Worm (Caenorhabditis elegans) whole organism, L4 larva: Measurements from ENCODE around the gene F38A5.6.

Experiments used
- D1046.2 ChIP-seq: fragments of 200-800 bp; sonication (Bioruptor generic); IDR thresholded peaks from 2 replicates; pipeline ENCODE4 v1.3.6; 2022; ENCODE audit warnings: missing genetic modification characterization, missing compliant biosample characterization
- R02D3.7 ChIP-seq: fragments of 150-350 bp; sonication (generic microtip); optimal IDR thresholded peaks from 3 replicates; lab custom pipeline; 2014; ENCODE audit warnings: missing biosample characterization, missing genetic modification characterization
- T26A8.4 ChIP-seq: fragments of 200-800 bp; sonication (Bioruptor generic); IDR thresholded peaks from 2 replicates; pipeline ENCODE4 v1.3.6; 2022; ENCODE audit warnings: missing genetic modification characterization, missing compliant biosample characterization
- Y105C5A.15 ChIP-seq: fragments of 200-800 bp; sonication (Bioruptor generic); IDR thresholded peaks from 2 replicates; pipeline ENCODE4 v1.3.6; 2022; ENCODE audit warnings: missing genetic modification characterization, missing compliant biosample characterization
- Y48G9A.11 ChIP-seq: fragments of 200-800 bp; sonication (Bioruptor generic); IDR thresholded peaks from 2 replicates; pipeline ENCODE4 v1.3.6; 2022; ENCODE audit warnings: missing genetic modification reagents, missing genetic modification characterization, missing compliant biosample characterization
- ZK546.5 ChIP-seq, 2 experiments: sonication (generic microtip); optimal IDR thresholded peaks; 2 replicates each; lab custom pipeline; 2017; ENCODE audit warnings: missing biosample characterization in 2 of 2, missing genetic modification characterization in 2 of 2
- aha-1 ChIP-seq: fragments of 150-350 bp; peaks from one replicate; lab custom pipeline; 2014; ENCODE audit warnings: missing biosample characterization, missing genetic modification characterization
- aly-2 ChIP-seq: sonication (generic microtip); optimal IDR thresholded peaks from 2 replicates; lab custom pipeline; 2018; ENCODE audit warnings: missing biosample characterization, missing genetic modification characterization
- attf-4 ChIP-seq: sonication (generic microtip); optimal IDR thresholded peaks from 3 replicates; lab custom pipeline; 2017; ENCODE audit warnings: missing biosample characterization, missing genetic modification characterization
- ceh-62 ChIP-seq: sonication (generic microtip); optimal IDR thresholded peaks from 2 replicates; lab custom pipeline; 2017; ENCODE audit warnings: missing biosample characterization, missing genetic modification characterization
- ceh-82 ChIP-seq: sonication (generic microtip); optimal IDR thresholded peaks from 2 replicates; lab custom pipeline; 2017; ENCODE audit warnings: missing biosample characterization, missing genetic modification characterization
- ces-1 ChIP-seq: fragments of 150-350 bp; sonication (generic microtip); optimal IDR thresholded peaks from 4 replicates; lab custom pipeline; 2014; ENCODE audit warnings: missing biosample characterization, missing genetic modification reagents, missing genetic modification characterization
- cey-2 ChIP-seq: sonication (generic microtip); optimal IDR thresholded peaks from 3 replicates; lab custom pipeline; 2017; ENCODE audit warnings: missing genetic modification characterization, mild to moderate bottlenecking, missing compliant biosample characterization, antibody characterized with exemption, borderline replicate concordance; ENCODE audit not compliant: insufficient read depth
- dmd-9 ChIP-seq: fragments of 200-800 bp; sonication (Bioruptor generic); IDR thresholded peaks from 2 replicates; pipeline ENCODE4 v1.3.6; 2022; ENCODE audit warnings: missing genetic modification reagents, missing genetic modification characterization, missing compliant biosample characterization
- dpl-1 ChIP-seq: fragments of 150-350 bp; optimal IDR thresholded peaks from 2 replicates; lab custom pipeline; 2014; ENCODE audit warnings: missing biosample characterization, missing genetic modification reagents, missing genetic modification characterization
- duxl-1 ChIP-seq: sonication (generic microtip); optimal IDR thresholded peaks from 2 replicates; lab custom pipeline; 2016; ENCODE audit warnings: mild to moderate bottlenecking, missing genetic modification characterization, moderate library complexity, missing compliant biosample characterization; ENCODE audit not compliant: poor library complexity
- dve-1 ChIP-seq: sonication (generic microtip); optimal IDR thresholded peaks from 2 replicates; lab custom pipeline; 2017; ENCODE audit warnings: antibody characterized with exemption, mild to moderate bottlenecking, missing genetic modification characterization, missing compliant biosample characterization; ENCODE audit not compliant: insufficient read depth
- egl-27 ChIP-seq: sonication (generic microtip); optimal IDR thresholded peaks from 3 replicates; lab custom pipeline; 2017; ENCODE audit warnings: missing biosample characterization, missing genetic modification reagents, missing genetic modification characterization
- hlh-11 ChIP-seq: fragments of 200-800 bp; sonication (Bioruptor generic); optimal IDR thresholded peaks from 2 replicates; lab custom pipeline; 2018; ENCODE audit warnings: mild to moderate bottlenecking, missing genetic modification characterization, missing compliant biosample characterization
- hlh-30 ChIP-seq: sonication (generic microtip); optimal IDR thresholded peaks from 2 replicates; lab custom pipeline; 2017; ENCODE audit warnings: antibody characterized with exemption, mild to moderate bottlenecking, missing genetic modification characterization, missing compliant biosample characterization; ENCODE audit not compliant: insufficient read depth
- hmg-1.1 ChIP-seq: fragments of 200-800 bp; sonication (Bioruptor generic); IDR thresholded peaks from 2 replicates; pipeline ENCODE4 v1.3.6; 2022; ENCODE audit warnings: missing genetic modification reagents, missing genetic modification characterization, missing compliant biosample characterization
- lin-13 ChIP-seq: fragments of 150-350 bp; optimal IDR thresholded peaks from 2 replicates; lab custom pipeline; 2014; ENCODE audit warnings: missing biosample characterization, missing genetic modification reagents, missing genetic modification characterization
- lin-15B ChIP-seq: fragments of 150-350 bp; sonication (generic microtip); optimal IDR thresholded peaks from 3 replicates; lab custom pipeline; 2014; ENCODE audit warnings: missing biosample characterization, missing genetic modification characterization
- lin-39 ChIP-seq: fragments of 150-350 bp; optimal IDR thresholded peaks from 2 replicates; lab custom pipeline; 2014; ENCODE audit warnings: missing biosample characterization, missing genetic modification reagents, missing genetic modification characterization
- lsy-2 ChIP-seq, 2 experiments: fragments of 150-350 bp in 1 of 2; sonication (generic microtip) in 1 of 2; optimal IDR thresholded peaks; 2 replicates each; lab custom pipeline; 2014 to 2017; ENCODE audit warnings: missing biosample characterization in 2 of 2, missing genetic modification characterization in 2 of 2
- madf-9 ChIP-seq: fragments of 200-800 bp; sonication (Bioruptor generic); conservative IDR thresholded peaks from 2 replicates; pipeline ENCODE4 v1.3.6; 2022; ENCODE audit warnings: missing genetic modification reagents, missing genetic modification characterization, missing compliant biosample characterization
- mep-1 ChIP-seq: fragments of 150-350 bp; sonication (generic microtip); optimal IDR thresholded peaks from 3 replicates; lab custom pipeline; 2014; ENCODE audit warnings: missing biosample characterization, missing genetic modification characterization
- mes-2 ChIP-seq: sonication (generic microtip); optimal IDR thresholded peaks from 2 replicates; lab custom pipeline; 2016; ENCODE audit warnings: missing genotype, mild to moderate bottlenecking, missing genetic modification characterization, missing compliant biosample characterization; ENCODE audit not compliant: poor library complexity, severe bottlenecking
- mxl-2 ChIP-seq: fragments of 200-800 bp; sonication (Bioruptor generic); conservative IDR thresholded peaks from 2 replicates; pipeline ENCODE4 v1.3.6; 2022; ENCODE audit warnings: missing genetic modification reagents, missing genetic modification characterization, missing compliant biosample characterization
- nhr-11 ChIP-seq: fragments of 150-350 bp; optimal IDR thresholded peaks from 2 replicates; lab custom pipeline; 2014; ENCODE audit warnings: missing biosample characterization, missing genetic modification characterization
- nhr-28 ChIP-seq: fragments of 150-350 bp; optimal IDR thresholded peaks from 2 replicates; lab custom pipeline; 2014; ENCODE audit warnings: missing biosample characterization, missing genetic modification characterization
- nhr-76 ChIP-seq: fragments of 150-350 bp; optimal IDR thresholded peaks from 2 replicates; lab custom pipeline; 2014; ENCODE audit warnings: missing biosample characterization, missing genetic modification characterization
- pha-4 ChIP-seq, 2 experiments: fragments of 150-350 bp in 1 of 2; fragments of 200-800 bp in 1 of 2; sonication (Bioruptor generic) in 1 of 2; IDR thresholded peaks in 1 of 2; optimal IDR thresholded peaks in 1 of 2; 2 replicates each; pipeline versions ENCODE4 v1.3.6 to Lab custom; 2014 to 2022; ENCODE audit warnings: missing genetic modification characterization in 2 of 2, missing genetic modification reagents in 2 of 2, missing biosample characterization in 1 of 2, missing compliant biosample characterization in 1 of 2
- php-3 ChIP-seq: fragments of 200-800 bp; sonication (Bioruptor generic); IDR thresholded peaks from 2 replicates; pipeline ENCODE4 v1.3.6; 2022; ENCODE audit warnings: missing genetic modification reagents, missing genetic modification characterization, missing compliant biosample characterization
- saeg-2 ChIP-seq: fragments of 200-800 bp; sonication (Bioruptor generic); IDR thresholded peaks from 2 replicates; pipeline ENCODE4 v1.3.6; 2022; ENCODE audit warnings: missing genetic modification reagents, missing genetic modification characterization, missing compliant biosample characterization
- set-16 ChIP-seq: fragments of 200-800 bp; sonication (Bioruptor generic); IDR thresholded peaks from 2 replicates; pipeline ENCODE4 v1.3.6; 2022; ENCODE audit warnings: missing genetic modification reagents, missing genetic modification characterization, missing compliant biosample characterization
- spr-1 ChIP-seq: sonication (generic microtip); optimal IDR thresholded peaks from 2 replicates; lab custom pipeline; 2016; ENCODE audit warnings: mild to moderate bottlenecking, missing genetic modification characterization, missing compliant biosample characterization
- tag-97 ChIP-seq: fragments of 200-800 bp; sonication (Bioruptor generic); IDR thresholded peaks from 2 replicates; pipeline ENCODE4 v1.3.6; 2022; ENCODE audit warnings: missing genetic modification characterization, missing compliant biosample characterization
- unc-130 ChIP-seq: sonication (generic microtip); optimal IDR thresholded peaks from 2 replicates; lab custom pipeline; 2016; ENCODE audit warnings: missing genetic modification reagents, missing genetic modification characterization, missing compliant biosample characterization
- unc-39 ChIP-seq: sonication (generic microtip); optimal IDR thresholded peaks from 2 replicates; lab custom pipeline; 2017; ENCODE audit warnings: missing biosample characterization, missing genetic modification characterization
- unc-62 ChIP-seq, 3 experiments: fragments of 150-350 bp in 1 of 3; sonication (generic microtip); optimal IDR thresholded peaks in 2 of 3; peaks in 1 of 3; 1 replicate in 1 of 3; 2 replicates in 2 of 3; lab custom pipeline; 2014 to 2017; ENCODE audit warnings: missing biosample characterization in 3 of 3, missing genetic modification characterization in 3 of 3, missing genetic modification reagents in 3 of 3, missing genotype in 1 of 3
- vab-7 ChIP-seq: fragments of 200-800 bp; sonication (Bioruptor generic); IDR thresholded peaks from 2 replicates; pipeline ENCODE4 v1.3.6; 2022; ENCODE audit warnings: missing genetic modification reagents, missing genetic modification characterization, missing compliant biosample characterization
- ztf-11 ChIP-seq: fragments of 150-350 bp; optimal IDR thresholded peaks from 2 replicates; lab custom pipeline; 2014; ENCODE audit warnings: missing biosample characterization, missing genetic modification characterization

F38A5.6 gene

ce11 chrIV:6597298-6597697, at the start of gene F38A5.6:
TSS of gene F38A5.6 (minus strand) at chrIV:6597398.
- TF ChIP-seq aha-1 (tag; lab: Kevin White, UChicago), result peak; percentile 22
- TF ChIP-seq vab-7 (GFP tag; lab: Robert Waterston, UW), result no peak

ce11 chrIV:6646905-6647304, 49.7 kb upstream of the F38A5.6 start:
- TF ChIP-seq ceh-82 (tag; lab: Kevin White, UChicago) (no peak), ceh-62 (tag; lab: Kevin White, UChicago) (no peak), lin-15B (tag; lab: Kevin White, UChicago) (no peak)

ce11 chrIV:6645867-6646655, 48.9 kb upstream of the F38A5.6 start, which contains the start of gene hil-7:
TSS of gene hil-7 (plus strand) at chrIV:6646312.
- TF ChIP-seq mes-2 (tag; lab: Kevin White, UChicago), result no peak
- no peak for TF ChIP-seq T26A8.4 (GFP tag; lab: Robert Waterston, UW)
- TF ChIP-seq D1046.2 (GFP tag; lab: Robert Waterston, UW), result no peak
- TF ChIP-seq nhr-11 (tag; lab: Kevin White, UChicago), result no peak
- TF ChIP-seq madf-9 (GFP tag; lab: Robert Waterston, UW), result no peak
- no peak for TF ChIP-seq ZK546.5 (tag; optimal IDR thresholded peaks at IDR 0.05; lab: Kevin White, UChicago)
- no peak for TF ChIP-seq php-3 (GFP tag; lab: Robert Waterston, UW)
- no peak for TF ChIP-seq spr-1 (tag; lab: Kevin White, UChicago)
- no peak for TF ChIP-seq Y105C5A.15
- TF ChIP-seq attf-4 (tag; lab: Kevin White, UChicago), result no peak
- TF ChIP-seq egl-27, result no peak
- peak in 1 of 2 experiments; percentile 35 for TF ChIP-seq lsy-2 (tag; optimal IDR thresholded peaks at IDR 0.05; lab: Kevin White, UChicago)
- no peak for TF ChIP-seq ztf-11
- TF ChIP-seq duxl-1 (tag; lab: Kevin White, UChicago), result no peak
- no peak for TF ChIP-seq cey-2 (tag; lab: Kevin White, UChicago)
- TF ChIP-seq lin-13 (GFP tag; lab: Kevin White, UChicago), result no peak
- no peak for TF ChIP-seq ces-1 (GFP tag; lab: Kevin White, UChicago)
- TF ChIP-seq nhr-28 (tag; lab: Kevin White, UChicago), result peak; percentile 3
- no peak for TF ChIP-seq hmg-1.1 (GFP tag; lab: Robert Waterston, UW)
- no peak for TF ChIP-seq nhr-76 (tag; lab: Kevin White, UChicago)
- TF ChIP-seq unc-130 (GFP tag; lab: Kevin White, UChicago), result no peak
- no peak for TF ChIP-seq mxl-2 (GFP tag; lab: Robert Waterston, UW)
- TF ChIP-seq dve-1, result peak; percentile 35
- no peak for TF ChIP-seq aly-2 (tag; lab: Kevin White, UChicago)
- TF ChIP-seq tag-97 (GFP tag; lab: Robert Waterston, UW), result no peak
- no peak for TF ChIP-seq dpl-1 (GFP tag; lab: Kevin White, UChicago)
- peak in 1 of 2 experiments; percentile 70 for TF ChIP-seq unc-62 (GFP tag; optimal IDR thresholded peaks at IDR 0.05 in 1 of 2; lab: Kevin White, UChicago)
- no peak for TF ChIP-seq unc-62 (tag; optimal IDR thresholded peaks at IDR 0.05; lab: Kevin White, UChicago)
- no peak for TF ChIP-seq R02D3.7 (tag; lab: Kevin White, UChicago)
- TF ChIP-seq aha-1 (tag; lab: Kevin White, UChicago), result peak; percentile 19
- TF ChIP-seq ceh-82 (tag; lab: Kevin White, UChicago), result no peak
- TF ChIP-seq unc-39 (tag; lab: Kevin White, UChicago), result no peak
- TF ChIP-seq Y48G9A.11 (GFP tag; lab: Robert Waterston, UW), result no peak
- no peak for TF ChIP-seq pha-4 (GFP tag; IDR thresholded peaks at IDR 0.05; lab: Robert Waterston, UW)
- TF ChIP-seq pha-4 (tag; optimal IDR thresholded peaks at IDR 0.05; lab: Kevin White, UChicago), result no peak
- TF ChIP-seq saeg-2 (GFP tag; lab: Robert Waterston, UW), result no peak
- TF ChIP-seq hlh-11 (tag; lab: Kevin White, UChicago), result peak; percentile 47
- TF ChIP-seq set-16 (GFP tag; lab: Robert Waterston, UW), result no peak
- no peak for TF ChIP-seq lin-39
- TF ChIP-seq mep-1 (tag; lab: Kevin White, UChicago), result peak; percentile 62
- no peak for TF ChIP-seq dmd-9 (GFP tag; lab: Robert Waterston, UW)
- peak; percentile 81 for TF ChIP-seq hlh-30 (tag; lab: Kevin White, UChicago)
- TF ChIP-seq ceh-62 (tag; lab: Kevin White, UChicago), result no peak
